Fruit fly (Drosophila melanogaster): Measurements from ENCODE around the gene ppk16.

Gene ppk16

DNA sequence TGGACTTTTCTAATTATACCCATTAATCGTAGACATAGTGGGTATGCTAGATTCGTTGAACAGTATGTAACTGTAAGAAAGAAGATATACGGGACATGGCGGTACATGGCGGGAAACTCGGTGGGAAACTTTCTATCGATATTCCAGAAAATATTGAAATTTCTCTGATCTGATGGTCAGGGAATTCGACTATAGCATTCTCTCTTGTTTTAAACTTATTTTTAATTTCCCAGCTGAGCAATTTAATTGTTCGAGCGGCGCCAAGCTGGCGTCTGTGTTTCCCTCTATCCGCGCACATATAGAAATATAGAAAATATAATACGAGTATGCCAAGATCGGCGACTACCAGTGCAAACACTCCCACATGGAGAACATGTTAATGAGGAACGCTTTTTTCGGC is 4.3 kb upstream of the ppk16 start (continued):
- TF ChIP-seq TFAM (GFP tag; optimal IDR thresholded peaks at IDR 0.05): no peak
- TF ChIP-seq jigr1 (GFP tag; IDR thresholded peaks at IDR 0.05): no peak
- peak; percentile 30 for TF ChIP-seq CG7786 (GFP tag; optimal IDR thresholded peaks at IDR 0.05)
- TF ChIP-seq CG15601 (tag; optimal IDR thresholded peaks at IDR 0.05): no peak
- no peak for TF ChIP-seq pan (optimal IDR thresholded peaks at IDR 0.05)
- peak in 1 of 2 experiments; percentile 38 for TF ChIP-seq pan (GFP tag; optimal IDR thresholded peaks at IDR 0.05 in 1 of 2, IDR thresholded peaks at IDR 0.05 in 1 of 2)
- peak; percentile 52 for TF ChIP-seq Rfx (GFP tag; IDR thresholded peaks at IDR 0.05)
- no peak for TF ChIP-seq amos (GFP tag; IDR thresholded peaks at IDR 0.05; ENCODE audit: partially characterized antibody)
- TF ChIP-seq H2.0 (GFP tag; IDR thresholded peaks at IDR 0.05): peak; percentile 21; the same call in 1 of the 2 replicates
- TF ChIP-seq CG7556 (GFP tag; optimal IDR thresholded peaks at IDR 0.05): peak; percentile 42
- TF ChIP-seq Dfd (GFP tag; optimal IDR thresholded peaks at IDR 0.05): no peak
- peak; percentile 26 for TF ChIP-seq unpg (GFP tag; optimal IDR thresholded peaks at IDR 0.05)
- TF ChIP-seq HLH3B (GFP tag; IDR thresholded peaks at IDR 0.05): no peak
- TF ChIP-seq CG11247 (GFP tag; IDR thresholded peaks at IDR 0.05): 0 out of 2 replicates have a peak, but pooled peaks have one; percentile 13
- TF ChIP-seq HLHmδ (GFP tag; optimal IDR thresholded peaks at IDR 0.05): no peak
- TF ChIP-seq CG18599 (GFP tag; optimal IDR thresholded peaks at IDR 0.05): peak; percentile 55
- TF ChIP-seq CG4424 (GFP tag; optimal IDR thresholded peaks at IDR 0.05): no peak
- TF ChIP-seq CG10654 (GFP tag; optimal IDR thresholded peaks at IDR 0.05): no peak
- TF ChIP-seq repo (GFP tag; optimal IDR thresholded peaks at IDR 0.05): no peak
- no peak for TF ChIP-seq CG5180 (GFP tag; optimal IDR thresholded peaks at IDR 0.05)
- no peak for TF ChIP-seq insv (GFP tag; optimal IDR thresholded peaks at IDR 0.05)
- peak; percentile 52 for TF ChIP-seq grau (tag; optimal IDR thresholded peaks at IDR 0.05)
- TF ChIP-seq CG18011 (GFP tag; optimal IDR thresholded peaks at IDR 0.05): no peak
- TF ChIP-seq CG9817 (tag; optimal IDR thresholded peaks at IDR 0.05): peak; percentile 42
- no peak for TF ChIP-seq hth (optimal IDR thresholded peaks at IDR 0.05)
- no peak for TF ChIP-seq CG8290 (GFP tag; optimal IDR thresholded peaks at IDR 0.05)
- peak in 1 of 2 experiments; percentile 43 for TF ChIP-seq CG8290 (tag; optimal IDR thresholded peaks at IDR 0.05)
- TF ChIP-seq ci (GFP tag; IDR thresholded peaks at IDR 0.05): no peak
- TF ChIP-seq CG12391 (tag; optimal IDR thresholded peaks at IDR 0.05): peak; percentile 16
- peak; percentile 31 for TF ChIP-seq Myb (GFP tag; optimal IDR thresholded peaks at IDR 0.05)
- peak; percentile 41 for TF ChIP-seq CG30403 (GFP tag; optimal IDR thresholded peaks at IDR 0.05)
- TF ChIP-seq CG30431 (GFP tag; optimal IDR thresholded peaks at IDR 0.05): peak; percentile 14
- no peak for TF ChIP-seq z (GFP tag; IDR thresholded peaks at IDR 0.05)
- TF ChIP-seq Sry-β (GFP tag; optimal IDR thresholded peaks at IDR 0.05): no peak
- no peak for TF ChIP-seq CG2712 (tag; optimal IDR thresholded peaks at IDR 0.05)
- no peak for TF ChIP-seq Kr (GFP tag; optimal IDR thresholded peaks at IDR 0.05)
- peak; percentile 75 for TF ChIP-seq CG13894 (tag; optimal IDR thresholded peaks at IDR 0.05)
- TF ChIP-seq Fer3 (tag; optimal IDR thresholded peaks at IDR 0.05): peak; percentile 40
- TF ChIP-seq Drgx (GFP tag; IDR thresholded peaks at IDR 0.05): 0 out of 2 replicates have a peak, but pooled peaks have one; percentile 12
- TF ChIP-seq psq (GFP tag; optimal IDR thresholded peaks at IDR 0.05): no peak
- TF ChIP-seq Oaz (GFP tag; IDR thresholded peaks at IDR 0.05): no peak
- no peak for TF ChIP-seq CG12219 (GFP tag; optimal IDR thresholded peaks at IDR 0.05)
- peak; percentile 5 for TF ChIP-seq CG8388 (GFP tag; optimal IDR thresholded peaks at IDR 0.05)
- TF ChIP-seq bsh (GFP tag; optimal IDR thresholded peaks at IDR 0.05): peak in 1 of 2 experiments; percentile 32
- TF ChIP-seq Fer1 (GFP tag; optimal IDR thresholded peaks at IDR 0.05): peak; percentile 26
- peak; percentile 62 for TF ChIP-seq D19B (GFP tag; optimal IDR thresholded peaks at IDR 0.05)
- TF ChIP-seq CG9932 (GFP tag; IDR thresholded peaks at IDR 0.05): peak; percentile 55; the same call in 1 of the 2 replicates
- TF ChIP-seq fd64A (GFP tag; optimal IDR thresholded peaks at IDR 0.05): no peak
- peak; percentile 20 for TF ChIP-seq CG10366 (GFP tag; IDR thresholded peaks at IDR 0.05)
- no peak for TF ChIP-seq peb (GFP tag; IDR thresholded peaks at IDR 0.05)
- TF ChIP-seq Hmr (GFP tag; optimal IDR thresholded peaks at IDR 0.05): peak; percentile 75
- TF ChIP-seq CG4854 (GFP tag; optimal IDR thresholded peaks at IDR 0.05): no peak
